Worm (Caenorhabditis elegans) whole organism, L1 larva: ENCODE data around the gene ecps-1.

Experiments used
- aha-1 ChIP-seq: fragments of 150-350 bp; optimal IDR thresholded peaks from 2 replicates; lab custom pipeline; 2014; ENCODE audit warnings: missing biosample characterization, missing genetic modification characterization
- aly-2 ChIP-seq: fragments of 150-350 bp; optimal IDR thresholded peaks from 2 replicates; lab custom pipeline; 2014; ENCODE audit warnings: missing biosample characterization, missing genetic modification characterization
- ama-1 ChIP-seq: fragments of 150-350 bp; optimal IDR thresholded peaks from 2 replicates; lab custom pipeline; 2014
- blmp-1 ChIP-seq: fragments of 150-350 bp; optimal IDR thresholded peaks from 2 replicates; lab custom pipeline; 2014; ENCODE audit warnings: missing biosample characterization, missing genetic modification characterization
- ceh-88 ChIP-seq: fragments of 200-800 bp; sonication (Bioruptor generic); IDR thresholded peaks from 2 replicates; pipeline ENCODE4 v1.3.6; 2022; ENCODE audit warnings: missing genetic modification characterization, missing compliant biosample characterization
- ces-1 ChIP-seq: fragments of 150-350 bp; optimal IDR thresholded peaks from 2 replicates; lab custom pipeline; 2014; ENCODE audit warnings: missing biosample characterization, missing genetic modification reagents, missing genetic modification characterization
- dpl-1 ChIP-seq, 3 experiments: fragments of 150-350 bp in 2 of 3; sonication (generic microtip) in 1 of 3; optimal IDR thresholded peaks; 2 replicates each; lab custom pipeline; 2014 to 2017; ENCODE audit warnings: missing biosample characterization in 3 of 3, missing genetic modification characterization in 3 of 3, missing genetic modification reagents in 3 of 3
- dsc-1 ChIP-seq: sonication (generic microtip); optimal IDR thresholded peaks from 2 replicates; lab custom pipeline; 2016; ENCODE audit warnings: mild to moderate bottlenecking, missing genetic modification characterization, missing compliant biosample characterization
- egl-13 ChIP-seq: sonication (generic microtip); optimal IDR thresholded peaks from 2 replicates; lab custom pipeline; 2016; ENCODE audit warnings: missing genotype, missing genetic modification reagents, missing genetic modification characterization, missing compliant biosample characterization
- egl-27 ChIP-seq, 2 experiments: fragments of 150-350 bp in 1 of 2; sonication (generic microtip); optimal IDR thresholded peaks; 3 replicates each; lab custom pipeline; 2017 to 2018; ENCODE audit warnings: missing biosample characterization in 2 of 2, missing genetic modification characterization in 2 of 2, missing genetic modification reagents in 2 of 2
- elt-2 ChIP-seq: sonication (generic microtip); optimal IDR thresholded peaks from 2 replicates; lab custom pipeline; 2016; ENCODE audit warnings: missing genetic modification characterization, mild to moderate bottlenecking, inconsistent platforms, missing compliant biosample characterization, missing genetic modification reagents
- fkh-8 ChIP-seq: sonication (generic microtip); optimal IDR thresholded peaks from 2 replicates; lab custom pipeline; 2016; ENCODE audit warnings: mild to moderate bottlenecking, missing genetic modification characterization, missing compliant biosample characterization
- grh-1 ChIP-seq: fragments of 200-800 bp; sonication (Bioruptor generic); IDR thresholded peaks from 2 replicates; pipeline ENCODE4 v1.3.6; 2022; ENCODE audit warnings: missing genetic modification reagents, missing genetic modification characterization, missing compliant biosample characterization
- hlh-17 ChIP-seq: fragments of 200-800 bp; sonication (Bioruptor generic); optimal IDR thresholded peaks from 2 replicates; lab custom pipeline; 2018; ENCODE audit warnings: missing genetic modification characterization, mild to moderate bottlenecking, missing compliant biosample characterization, moderate library complexity, borderline replicate concordance
- hlh-4 ChIP-seq: sonication (generic microtip); optimal IDR thresholded peaks from 2 replicates; lab custom pipeline; 2016; ENCODE audit warnings: mild to moderate bottlenecking, missing genetic modification characterization, missing compliant biosample characterization
- hpl-2 ChIP-seq: fragments of 150-350 bp; optimal IDR thresholded peaks from 2 replicates; lab custom pipeline; 2014; ENCODE audit warnings: missing biosample characterization, missing genetic modification reagents, missing genetic modification characterization
- irx-1 ChIP-seq: sonication (generic microtip); optimal IDR thresholded peaks from 2 replicates; lab custom pipeline; 2016; ENCODE audit warnings: missing genetic modification characterization, missing compliant biosample characterization
- isw-1 ChIP-seq: fragments of 200-800 bp; sonication (Bioruptor generic); IDR thresholded peaks from 2 replicates; pipeline ENCODE4 v1.3.6; 2022; ENCODE audit warnings: missing genetic modification characterization, missing compliant biosample characterization
- jun-1 ChIP-seq: fragments of 150-350 bp; optimal IDR thresholded peaks from 2 replicates; lab custom pipeline; 2014; ENCODE audit warnings: missing biosample characterization, missing genetic modification reagents, missing genetic modification characterization
- lin-14 ChIP-seq: fragments of 200-800 bp; sonication (Bioruptor generic); optimal IDR thresholded peaks from 2 replicates; lab custom pipeline; 2018; ENCODE audit warnings: mild to moderate bottlenecking, missing genetic modification characterization, moderate library complexity, missing compliant biosample characterization
- lin-15B ChIP-seq: fragments of 150-350 bp; sonication (generic microtip); optimal IDR thresholded peaks from 3 replicates; lab custom pipeline; 2014; ENCODE audit warnings: missing biosample characterization, missing genetic modification characterization
- lin-35 ChIP-seq, 2 experiments: fragments of 150-350 bp; optimal IDR thresholded peaks; 2 replicates each; lab custom pipeline; 2014; ENCODE audit warnings: missing biosample characterization in 2 of 2, missing genetic modification characterization in 2 of 2, missing genetic modification reagents in 2 of 2
- lir-3 ChIP-seq: sonication (generic microtip); optimal IDR thresholded peaks from 2 replicates; lab custom pipeline; 2016; ENCODE audit warnings: mild to moderate bottlenecking, missing genetic modification characterization, moderate library complexity, missing compliant biosample characterization; ENCODE audit not compliant: poor library complexity
- lsy-2 ChIP-seq, 2 experiments: fragments of 150-350 bp; optimal IDR thresholded peaks; 2 replicates each; lab custom pipeline; 2014; ENCODE audit warnings: missing biosample characterization in 2 of 2, missing genetic modification characterization in 2 of 2
- mab-9 ChIP-seq: fragments of 200-800 bp; sonication (Bioruptor generic); IDR thresholded peaks from 2 replicates; pipeline ENCODE4 v1.3.6; 2022; ENCODE audit warnings: missing genetic modification reagents, missing genetic modification characterization, missing compliant biosample characterization
- mep-1 ChIP-seq: fragments of 150-350 bp; optimal IDR thresholded peaks from 2 replicates; lab custom pipeline; 2014; ENCODE audit warnings: missing biosample characterization, missing genetic modification characterization
- nhr-11 ChIP-seq: fragments of 150-350 bp; optimal IDR thresholded peaks from 2 replicates; lab custom pipeline; 2014; ENCODE audit warnings: missing biosample characterization, missing genetic modification characterization
- nhr-12 ChIP-seq: sonication (generic microtip); optimal IDR thresholded peaks from 2 replicates; lab custom pipeline; 2017; ENCODE audit warnings: missing biosample characterization, missing genetic modification characterization
- nhr-20 ChIP-seq: sonication (generic microtip); optimal IDR thresholded peaks from 2 replicates; lab custom pipeline; 2016; ENCODE audit warnings: mild to moderate bottlenecking, missing genetic modification characterization, missing compliant biosample characterization
- nhr-237 ChIP-seq: fragments of 150-350 bp; optimal IDR thresholded peaks from 2 replicates; lab custom pipeline; 2014; ENCODE audit warnings: missing biosample characterization, missing genetic modification characterization
- nhr-28 ChIP-seq: fragments of 150-350 bp; optimal IDR thresholded peaks from 2 replicates; lab custom pipeline; 2014; ENCODE audit warnings: missing biosample characterization, missing genetic modification characterization
- nhr-71 ChIP-seq: sonication (generic microtip); optimal IDR thresholded peaks from 2 replicates; lab custom pipeline; 2016; ENCODE audit warnings: mild to moderate bottlenecking, missing genetic modification characterization, moderate library complexity, missing compliant biosample characterization
- nhr-77 ChIP-seq: fragments of 150-350 bp; optimal IDR thresholded peaks from 2 replicates; lab custom pipeline; 2014; ENCODE audit warnings: missing biosample characterization, missing genetic modification characterization
- nhr-84 ChIP-seq: sonication (generic microtip); optimal IDR thresholded peaks from 2 replicates; lab custom pipeline; 2017; ENCODE audit warnings: missing biosample characterization, missing genetic modification characterization
- nhr-90 ChIP-seq: sonication (generic microtip); optimal IDR thresholded peaks from 2 replicates; lab custom pipeline; 2016; ENCODE audit warnings: mild to moderate bottlenecking, missing genetic modification characterization, missing compliant biosample characterization; ENCODE audit not compliant: poor library complexity
- rnt-1 ChIP-seq: sonication (generic microtip); optimal IDR thresholded peaks from 2 replicates; lab custom pipeline; 2016; ENCODE audit warnings: mild to moderate bottlenecking, missing genetic modification characterization, moderate library complexity, missing compliant biosample characterization
- skn-1 ChIP-seq: fragments of 150-350 bp; optimal IDR thresholded peaks from 2 replicates; lab custom pipeline; 2014; ENCODE audit warnings: missing biosample characterization, missing genetic modification characterization
- sptf-1 ChIP-seq: fragments of 150-350 bp; optimal IDR thresholded peaks from 2 replicates; lab custom pipeline; 2014; ENCODE audit warnings: missing biosample characterization, missing genetic modification characterization
- sup-37 ChIP-seq: fragments of 200-800 bp; sonication (Bioruptor generic); optimal IDR thresholded peaks from 2 replicates; lab custom pipeline; 2018; ENCODE audit warnings: mild to moderate bottlenecking, missing genetic modification characterization, missing compliant biosample characterization
- swsn-7 ChIP-seq: sonication (generic microtip); optimal IDR thresholded peaks from 2 replicates; lab custom pipeline; 2016; ENCODE audit warnings: missing genetic modification characterization, missing compliant biosample characterization
- tbx-2 ChIP-seq: sonication (generic microtip); optimal IDR thresholded peaks from 2 replicates; lab custom pipeline; 2016; ENCODE audit warnings: missing genetic modification characterization, missing compliant biosample characterization
- tlp-1 ChIP-seq: fragments of 150-350 bp; optimal IDR thresholded peaks from 2 replicates; lab custom pipeline; 2014; ENCODE audit warnings: missing biosample characterization, missing genetic modification characterization
- unc-130 ChIP-seq: fragments of 150-350 bp; optimal IDR thresholded peaks from 2 replicates; lab custom pipeline; 2017; ENCODE audit warnings: missing biosample characterization, missing genetic modification characterization, inconsistent platforms
- unc-30 ChIP-seq: sonication (generic microtip); optimal IDR thresholded peaks from 2 replicates; lab custom pipeline; 2017; ENCODE audit warnings: missing biosample characterization, missing genetic modification characterization
- unc-62 ChIP-seq: fragments of 150-350 bp; optimal IDR thresholded peaks from 2 replicates; lab custom pipeline; 2014; ENCODE audit warnings: missing biosample characterization, missing genetic modification reagents, missing genetic modification characterization
- unc-86 ChIP-seq: sonication (generic microtip); optimal IDR thresholded peaks from 2 replicates; lab custom pipeline; 2016; ENCODE audit warnings: missing genetic modification characterization, missing compliant biosample characterization
- unc-98 ChIP-seq: fragments of 200-800 bp; sonication (Bioruptor generic); IDR thresholded peaks from 2 replicates; pipeline ENCODE4 v1.3.6; 2022; ENCODE audit warnings: missing genetic modification characterization, missing compliant biosample characterization
- ztf-4 ChIP-seq: fragments of 150-350 bp; optimal IDR thresholded peaks from 2 replicates; lab custom pipeline; 2014; ENCODE audit warnings: missing biosample characterization, missing genetic modification characterization

The ecps-1 gene

DNA sequence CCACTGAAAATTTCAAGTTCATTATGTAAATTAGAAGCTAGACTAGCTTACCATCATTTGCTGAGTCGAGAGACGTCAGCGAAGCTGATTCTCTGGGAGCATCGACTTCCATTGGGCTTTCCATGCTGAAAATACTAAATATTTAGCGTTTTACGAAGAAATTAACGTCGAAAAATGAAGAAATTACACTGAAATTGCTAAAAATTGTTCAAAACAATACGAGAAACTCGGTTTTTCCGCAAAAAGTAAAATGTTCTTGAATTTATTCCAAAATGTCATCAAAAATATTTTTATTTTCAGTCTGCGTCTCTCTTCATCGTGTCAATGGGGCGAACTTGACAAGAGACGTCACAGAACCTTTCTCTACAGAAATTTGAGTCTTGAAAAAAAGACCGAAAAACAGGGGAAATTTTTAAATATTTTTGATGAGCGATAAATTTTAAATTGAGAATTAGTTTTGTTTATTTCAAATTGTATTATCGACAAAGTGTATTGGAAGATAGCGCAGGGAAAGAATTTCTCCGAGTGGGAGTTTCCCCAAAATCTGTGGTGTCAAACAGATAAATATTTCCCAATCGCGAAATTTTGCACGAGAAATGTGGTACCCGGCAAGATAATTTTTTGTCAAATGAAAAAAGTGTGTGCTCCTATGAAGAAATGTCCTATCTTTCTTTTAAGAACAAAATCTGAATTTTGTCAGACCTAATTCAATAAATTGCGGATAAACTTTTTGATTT, at the start of gene ecps-1 (continued):
- TF ChIP-seq egl-27 (tag; optimal IDR thresholded peaks at IDR 0.05; lab: Kevin White, UChicago) (peak in 1 of 2 experiments; percentile 22), nhr-71 (tag; lab: Kevin White, UChicago) (peak; percentile 96), unc-30 (tag; lab: Kevin White, UChicago) (no peak), unc-130 (tag; lab: Kevin White, UChicago) (peak; percentile 0), ceh-88 (GFP tag; lab: Robert Waterston, UW) (peak; percentile 90), nhr-84 (tag; lab: Kevin White, UChicago) (no peak), tbx-2 (peak; percentile 92), ztf-4 (peak; percentile 51), nhr-28 (tag; lab: Kevin White, UChicago) (no peak), rnt-1 (peak; percentile 98), unc-86 (peak; percentile 87), isw-1 (GFP tag; lab: Robert Waterston, UW) (peak; percentile 86), skn-1 (peak; percentile 98), hlh-17 (GFP tag; lab: Kevin White, UChicago) (no peak), nhr-77 (tag; lab: Kevin White, UChicago) (peak; percentile 79), egl-13 (peak; percentile 81), lir-3 (peak; percentile 95), lsy-2 (tag; optimal IDR thresholded peaks at IDR 0.05; lab: Kevin White, UChicago) (peak; percentile 92), blmp-1 (tag; lab: Kevin White, UChicago) (no peak), elt-2 (tag; lab: Kevin White, UChicago) (peak; percentile 61), sup-37 (GFP tag; lab: Kevin White, UChicago) (peak; percentile 50), nhr-90 (tag; lab: Kevin White, UChicago) (peak; percentile 96), mab-9 (GFP tag; lab: Robert Waterston, UW) (peak; percentile 82), nhr-11 (tag; lab: Kevin White, UChicago) (peak; percentile 66), ama-1 (lab: Kevin White, UChicago) (no peak), nhr-12 (tag; lab: Kevin White, UChicago) (no peak), dsc-1 (tag; lab: Kevin White, UChicago) (peak; percentile 80), grh-1 (GFP tag; lab: Robert Waterston, UW) (peak; percentile 61; the same call in 1 of the 2 replicates), irx-1 (peak; percentile 76), dpl-1 (GFP tag; optimal IDR thresholded peaks at IDR 0.05; lab: Kevin White, UChicago) (peak; percentile 72 to 84 (median 83)), unc-62 (GFP tag; lab: Kevin White, UChicago) (no peak), nhr-20 (tag; lab: Kevin White, UChicago) (peak; percentile 92), hpl-2 (GFP tag; lab: Kevin White, UChicago) (peak; percentile 86)
- TF ChIP-seq, all 84 proteins: peak for 63

DNA sequence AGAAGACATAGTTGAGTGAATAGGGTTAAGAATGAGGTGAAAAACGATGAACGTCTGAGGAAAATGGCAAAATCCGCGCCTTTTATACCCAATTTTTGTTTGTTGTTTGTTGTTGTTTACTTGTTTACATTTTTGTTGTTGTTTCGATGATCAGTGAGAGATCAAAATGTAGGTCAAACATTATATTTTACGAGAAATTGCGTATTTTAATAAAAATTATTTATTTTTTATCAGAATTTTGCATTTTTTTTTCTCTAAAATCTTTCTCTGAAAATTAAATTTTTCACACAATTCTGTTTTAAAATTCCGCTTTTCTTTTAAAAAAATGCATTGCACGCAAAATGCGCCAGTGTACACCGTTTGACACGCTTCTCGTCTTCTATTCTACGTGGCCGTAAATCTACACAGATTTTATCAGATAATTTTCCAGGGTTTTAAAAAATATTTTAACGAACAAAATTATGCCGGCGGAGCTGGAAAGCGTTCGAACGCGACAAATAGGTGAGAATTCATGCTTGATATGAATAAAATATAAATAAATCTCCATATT, 46.4 kb upstream of the ecps-1 start, which contains the start of the genes sip-1 and sly-1:
Gene sip-1 (minus strand): TSS at position 103 of the 550 bp plus-strand sequence.
Gene sly-1 (plus strand): TSS at position 360 of the 550 bp plus-strand sequence.
- peak; percentile 25 for TF ChIP-seq ztf-4
- peak; percentile 84 for TF ChIP-seq aly-2 (tag; lab: Kevin White, UChicago)
- no peak for TF ChIP-seq hlh-4 (tag; lab: Kevin White, UChicago)
- TF ChIP-seq lin-14 (GFP tag; lab: Kevin White, UChicago): peak; percentile 85
- TF ChIP-seq lir-3: no peak
- peak; percentile 70 for TF ChIP-seq nhr-237
- TF ChIP-seq nhr-28 (tag; lab: Kevin White, UChicago): no peak
- TF ChIP-seq elt-2 (tag; lab: Kevin White, UChicago): peak; percentile 34
- TF ChIP-seq mab-9 (GFP tag; lab: Robert Waterston, UW): peak; percentile 79
- peak; percentile 98 for TF ChIP-seq mep-1 (tag; lab: Kevin White, UChicago)
- TF ChIP-seq dpl-1 (GFP tag; optimal IDR thresholded peaks at IDR 0.05; lab: Kevin White, UChicago): peak; percentile 93 to 96 (median 95)
- no peak for TF ChIP-seq tlp-1 (tag; lab: Kevin White, UChicago)
- TF ChIP-seq aha-1 (tag; lab: Kevin White, UChicago): no peak
- peak; percentile 92 for TF ChIP-seq rnt-1
- TF ChIP-seq unc-130 (tag; lab: Kevin White, UChicago): peak; percentile 82
- TF ChIP-seq fkh-8 (tag; lab: Kevin White, UChicago): peak; percentile 74
- TF ChIP-seq swsn-7 (tag; lab: Kevin White, UChicago): peak; percentile 82
- TF ChIP-seq ama-1 (lab: Kevin White, UChicago): no peak
- no peak for TF ChIP-seq hlh-17 (GFP tag; lab: Kevin White, UChicago)
- no peak for TF ChIP-seq sptf-1
- peak; percentile 91 for TF ChIP-seq lin-15B (tag; lab: Kevin White, UChicago)
- TF ChIP-seq isw-1 (GFP tag; lab: Robert Waterston, UW): peak; percentile 77
- peak; percentile 84 for TF ChIP-seq nhr-20 (tag; lab: Kevin White, UChicago)
- no peak for TF ChIP-seq ces-1 (GFP tag; lab: Kevin White, UChicago)
- TF ChIP-seq unc-98 (GFP tag; lab: Robert Waterston, UW): no peak
- peak; percentile 91 for TF ChIP-seq nhr-71 (tag; lab: Kevin White, UChicago)
- peak; percentile 84 for TF ChIP-seq dsc-1 (tag; lab: Kevin White, UChicago)
- TF ChIP-seq lin-35 (GFP tag; optimal IDR thresholded peaks at IDR 0.05; lab: Kevin White, UChicago): peak; percentile 91 to 97
- peak; percentile 75 for TF ChIP-seq jun-1 (tag; lab: Kevin White, UChicago)
